Worm (Caenorhabditis elegans): ENCODE data around the gene str-66.
A peak's percentile ranks its signal among the peaks of the same experiment; 100 is the strongest.

The str-66 gene

DNA sequence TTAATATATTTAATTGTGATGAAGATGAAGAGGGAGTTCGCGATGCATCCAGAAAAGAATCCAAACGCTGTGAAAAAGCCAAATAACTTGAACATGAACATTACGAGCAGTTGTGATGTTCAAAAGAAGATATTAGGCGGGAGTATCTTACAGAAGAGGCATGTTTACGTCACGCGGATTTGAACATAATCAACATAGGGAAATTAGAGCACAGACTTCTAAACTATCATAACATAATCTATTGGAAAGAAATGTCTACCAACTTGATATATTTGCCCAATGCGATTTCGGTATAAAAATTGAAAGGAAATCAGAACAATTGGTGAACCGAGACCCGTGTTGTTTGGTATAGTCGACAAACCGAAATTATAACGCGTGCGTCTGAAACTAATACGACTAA lies at the start of gene str-66:
Gene str-66, minus strand, starts transcription at position 101 of the 400 bp plus-strand sequence.
- no peak for TF ChIP-seq ref-1 (GFP tag; conservative IDR thresholded peaks at IDR 0.05)
- no peak for TF ChIP-seq med-1 (GFP tag; optimal IDR thresholded peaks at IDR 0.05; ENCODE audit: insufficient read depth)
- no peak for TF ChIP-seq cog-1 (tag; optimal IDR thresholded peaks at IDR 0.05)
- no peak for TF ChIP-seq ztf-23 (GFP tag; IDR thresholded peaks at IDR 0.05)
- TF ChIP-seq T22C8.4 (GFP tag; IDR thresholded peaks at IDR 0.05) = no peak
- no peak for TF ChIP-seq ztf-29 (GFP tag; IDR thresholded peaks at IDR 0.05)
- TF ChIP-seq tab-1 (GFP tag; IDR thresholded peaks at IDR 0.05) = no peak
- no peak for TF ChIP-seq flt-1 (GFP tag; IDR thresholded peaks at IDR 0.05)
- no peak for TF ChIP-seq klf-2 (GFP tag; conservative IDR thresholded peaks at IDR 0.05)

DNA sequence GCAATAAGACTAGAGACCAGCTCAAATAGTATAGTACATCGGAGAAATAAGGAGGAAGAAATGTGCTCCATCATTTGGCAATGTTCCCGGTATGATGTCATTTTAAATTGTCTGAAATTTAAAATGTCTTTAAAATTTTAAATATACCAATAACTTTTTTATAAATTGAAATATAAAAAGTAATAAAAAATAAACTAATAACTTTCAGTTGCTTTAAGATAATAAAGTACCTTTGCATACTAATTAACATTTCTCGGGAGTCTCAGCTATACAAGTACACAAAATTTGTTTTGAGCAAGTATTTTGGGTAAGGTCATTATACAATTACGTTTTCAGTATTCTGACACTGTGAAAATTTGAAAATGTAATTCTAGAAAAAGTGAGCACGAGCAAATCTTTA lies 47.8 kb upstream of the str-66 start, which contains the start of gene srab-6:
Gene srab-6, minus strand, starts transcription at position 101 of the 400 bp plus-strand sequence.
- TF ChIP-seq med-1 (GFP tag; optimal IDR thresholded peaks at IDR 0.05; ENCODE audit: insufficient read depth) = no peak
- TF ChIP-seq cog-1 (tag; optimal IDR thresholded peaks at IDR 0.05) = no peak
- TF ChIP-seq ref-1 (GFP tag; conservative IDR thresholded peaks at IDR 0.05) = no peak

DNA sequence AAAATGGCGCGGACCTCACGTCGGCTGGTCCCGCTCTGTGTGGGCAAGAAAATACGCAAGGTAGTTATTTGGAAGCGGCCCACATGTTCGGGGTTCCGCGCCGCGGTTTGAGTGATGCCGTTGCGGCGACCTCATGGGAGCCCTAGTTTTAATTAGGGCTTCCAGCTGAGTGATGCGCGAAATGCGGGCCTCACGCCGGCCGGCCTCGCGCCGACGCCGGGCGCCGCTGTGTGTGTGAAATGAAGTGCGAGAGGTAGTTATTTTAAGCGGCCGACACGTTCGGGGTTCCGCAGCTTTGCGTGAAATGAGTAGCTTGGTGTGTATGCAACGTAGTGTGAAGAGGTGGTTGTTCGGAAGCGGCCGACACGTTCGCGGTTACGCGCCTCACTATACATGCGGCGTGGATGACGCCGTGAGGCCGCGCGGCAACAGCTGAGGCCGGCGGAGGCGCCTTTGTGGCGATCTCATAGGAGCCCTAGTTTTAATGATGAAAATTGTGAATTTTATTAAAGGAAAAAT lies 45.9 kb upstream of the str-66 start:
- no peak for TF ChIP-seq ztf-29 (GFP tag; IDR thresholded peaks at IDR 0.05)
- no peak for TF ChIP-seq ztf-23 (GFP tag; IDR thresholded peaks at IDR 0.05)
- no peak for TF ChIP-seq med-1 (GFP tag; optimal IDR thresholded peaks at IDR 0.05; ENCODE audit: insufficient read depth)
- TF ChIP-seq T22C8.4 (GFP tag; IDR thresholded peaks at IDR 0.05) = no peak
- TF ChIP-seq flt-1 (GFP tag; IDR thresholded peaks at IDR 0.05) = no peak
- TF ChIP-seq tab-1 (GFP tag; IDR thresholded peaks at IDR 0.05) = no peak
- no peak for TF ChIP-seq cog-1 (tag; optimal IDR thresholded peaks at IDR 0.05)
- TF ChIP-seq ref-1 (GFP tag; conservative IDR thresholded peaks at IDR 0.05) = no peak
- TF ChIP-seq klf-2 (GFP tag; conservative IDR thresholded peaks at IDR 0.05) = no peak

ce11 chrV:3146932-3147331 lies 42.9 kb upstream of the str-66 start, which contains the start of gene srab-11:
TSS of gene srab-11 (minus strand) at chrV:3147032.
- no peak for TF ChIP-seq cog-1 (tag; optimal IDR thresholded peaks at IDR 0.05)
- no peak for TF ChIP-seq tab-1 (GFP tag; IDR thresholded peaks at IDR 0.05)
- TF ChIP-seq ztf-23 (GFP tag; IDR thresholded peaks at IDR 0.05) = no peak
- no peak for TF ChIP-seq klf-2 (GFP tag; conservative IDR thresholded peaks at IDR 0.05)
- no peak for TF ChIP-seq med-1 (GFP tag; optimal IDR thresholded peaks at IDR 0.05; ENCODE audit: insufficient read depth)
- no peak for TF ChIP-seq T22C8.4 (GFP tag; IDR thresholded peaks at IDR 0.05)
- no peak for TF ChIP-seq ref-1 (GFP tag; conservative IDR thresholded peaks at IDR 0.05)
- no peak for TF ChIP-seq ztf-29 (GFP tag; IDR thresholded peaks at IDR 0.05)
- no peak for TF ChIP-seq flt-1 (GFP tag; IDR thresholded peaks at IDR 0.05)

- TF ChIP-seq tab-1 (GFP tag; IDR thresholded peaks at IDR 0.05) (0 out of 2 replicates have a peak, but pooled peaks have one; percentile 37), cog-1 (tag; optimal IDR thresholded peaks at IDR 0.05) (no peak)
Measured at ce11 chrV:3145241-3145640, 41.2 kb upstream of the str-66 start.

ce11 chrV:3144494-3144893 lies 40.5 kb upstream of the str-66 start, which contains the start of gene srab-10:
TSS of gene srab-10 (minus strand) at chrV:3144594.
- TF ChIP-seq T22C8.4 (GFP tag; IDR thresholded peaks at IDR 0.05) (no peak), tab-1 (GFP tag; IDR thresholded peaks at IDR 0.05) (no peak), med-1 (GFP tag; optimal IDR thresholded peaks at IDR 0.05; ENCODE audit: insufficient read depth) (no peak), ztf-23 (GFP tag; IDR thresholded peaks at IDR 0.05) (no peak), ref-1 (GFP tag; conservative IDR thresholded peaks at IDR 0.05) (no peak), cog-1 (tag; optimal IDR thresholded peaks at IDR 0.05) (no peak), klf-2 (GFP tag; conservative IDR thresholded peaks at IDR 0.05) (no peak), flt-1 (GFP tag; IDR thresholded peaks at IDR 0.05) (no peak), ztf-29 (GFP tag; IDR thresholded peaks at IDR 0.05) (no peak)

DNA sequence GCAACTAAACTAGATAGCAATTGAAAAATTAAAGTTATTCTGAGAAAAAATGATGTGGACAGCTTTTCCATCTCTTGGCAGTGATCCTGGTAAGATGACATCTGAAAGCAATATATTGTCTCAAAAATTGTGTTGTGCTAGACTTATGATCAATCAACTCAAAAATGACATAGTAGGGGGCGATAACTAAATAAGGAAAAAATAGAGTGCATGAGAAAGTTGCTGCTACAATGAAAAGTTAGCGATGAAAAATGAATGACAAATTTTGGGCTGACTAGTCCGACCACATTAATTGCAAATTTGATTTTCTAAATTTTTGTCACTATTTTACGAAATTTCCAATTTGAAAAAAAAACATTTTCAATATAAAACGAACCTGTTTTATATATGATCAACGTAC lies 37.2 kb upstream of the str-66 start, which contains the start of gene srab-9:
Gene srab-9, minus strand, starts transcription at position 101 of the 400 bp plus-strand sequence.
- TF ChIP-seq klf-2 (GFP tag; conservative IDR thresholded peaks at IDR 0.05) (no peak), ztf-23 (GFP tag; IDR thresholded peaks at IDR 0.05) (no peak), tab-1 (GFP tag; IDR thresholded peaks at IDR 0.05) (no peak), ref-1 (GFP tag; conservative IDR thresholded peaks at IDR 0.05) (no peak), ztf-29 (GFP tag; IDR thresholded peaks at IDR 0.05) (no peak), flt-1 (GFP tag; IDR thresholded peaks at IDR 0.05) (no peak), T22C8.4 (GFP tag; IDR thresholded peaks at IDR 0.05) (no peak), cog-1 (tag; optimal IDR thresholded peaks at IDR 0.05) (no peak), med-1 (GFP tag; optimal IDR thresholded peaks at IDR 0.05; ENCODE audit: insufficient read depth) (no peak)

ce11 chrV:3138488-3138887 lies 34.5 kb upstream of the str-66 start, which contains the start of the genes irld-3 and F02C9.1:
TSS of gene irld-3 (minus strand) at chrV:3138588.
TSS of gene F02C9.1 (plus strand) at chrV:3138703.
- TF ChIP-seq ref-1 (GFP tag; conservative IDR thresholded peaks at IDR 0.05) (no peak), flt-1 (GFP tag; IDR thresholded peaks at IDR 0.05) (no peak)

- TF ChIP-seq T22C8.4 (GFP tag; IDR thresholded peaks at IDR 0.05) (no peak), flt-1 (GFP tag; IDR thresholded peaks at IDR 0.05) (no peak), cog-1 (tag; optimal IDR thresholded peaks at IDR 0.05) (no peak), tab-1 (GFP tag; IDR thresholded peaks at IDR 0.05) (no peak), ref-1 (GFP tag; conservative IDR thresholded peaks at IDR 0.05) (no peak), ztf-29 (GFP tag; IDR thresholded peaks at IDR 0.05) (no peak), klf-2 (GFP tag; conservative IDR thresholded peaks at IDR 0.05) (no peak), med-1 (GFP tag; optimal IDR thresholded peaks at IDR 0.05; ENCODE audit: insufficient read depth) (no peak), ztf-23 (GFP tag; IDR thresholded peaks at IDR 0.05) (no peak)
Measured at ce11 chrV:3133293-3133755, 29.3 kb upstream of the str-66 start, which contains the start of gene F02C9.2. TSS of gene F02C9.2 (plus strand) at chrV:3133705.

DNA sequence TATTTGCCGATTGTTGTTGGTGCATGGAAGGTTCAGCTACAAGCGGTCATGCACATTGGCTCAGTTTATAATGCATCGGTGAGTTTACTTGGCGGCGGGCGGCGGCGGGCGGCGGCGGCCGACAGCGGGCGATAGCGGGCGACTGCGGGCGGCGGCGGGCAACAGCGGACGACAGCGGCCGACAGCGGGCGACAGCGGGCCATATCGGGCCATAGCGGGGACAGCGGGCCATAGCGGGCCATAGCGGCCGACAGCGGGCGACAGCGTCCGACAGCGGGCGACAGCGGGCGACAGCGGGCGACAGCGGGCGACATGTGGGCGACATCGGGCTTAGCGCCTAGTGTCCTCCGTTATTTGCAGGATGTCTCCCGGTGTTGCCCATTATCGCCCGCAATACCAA lies 28.1 kb upstream of the str-66 start:
- TF ChIP-seq T22C8.4 (GFP tag; IDR thresholded peaks at IDR 0.05) (no peak), flt-1 (GFP tag; IDR thresholded peaks at IDR 0.05) (peak; percentile 48; the same call in 1 of the 2 replicates), ztf-29 (GFP tag; IDR thresholded peaks at IDR 0.05) (no peak)

Measured in whole organism, midembryonic.